Worm (Caenorhabditis elegans) whole organism, L2 larva: ENCODE measurements around the gene coh-3.

Source experiments
- F13H6.1 ChIP-seq: sonication (generic microtip); optimal IDR thresholded peaks from 2 replicates; lab custom pipeline; 2016; ENCODE audit warnings: missing genetic modification characterization, missing compliant biosample characterization
- R02D3.7 ChIP-seq: fragments of 150-350 bp; optimal IDR thresholded peaks from 2 replicates; lab custom pipeline; 2014; ENCODE audit warnings: missing biosample characterization, missing genetic modification characterization
- Y55F3AM.14 ChIP-seq: fragments of 200-800 bp; sonication (Bioruptor generic); optimal IDR thresholded peaks from 2 replicates; lab custom pipeline; 2018; ENCODE audit warnings: mild to moderate bottlenecking, missing genetic modification characterization, missing compliant biosample characterization
- ZK546.5 ChIP-seq: sonication (generic microtip); optimal IDR thresholded peaks from 2 replicates; lab custom pipeline; 2017; ENCODE audit warnings: missing biosample characterization, missing genetic modification characterization
- aly-2 ChIP-seq: fragments of 150-350 bp; optimal IDR thresholded peaks from 2 replicates; lab custom pipeline; 2014; ENCODE audit warnings: missing biosample characterization, missing genetic modification characterization
- ama-1 ChIP-seq: fragments of 150-350 bp; optimal IDR thresholded peaks from 2 replicates; lab custom pipeline; 2018; ENCODE audit warnings: inconsistent platforms
- blmp-1 ChIP-seq: sonication (generic microtip); optimal IDR thresholded peaks from 2 replicates; lab custom pipeline; 2017; ENCODE audit warnings: missing genetic modification characterization, mild to moderate bottlenecking, missing compliant biosample characterization, antibody characterized with exemption, moderate library complexity; ENCODE audit not compliant: insufficient read depth
- ceh-16 ChIP-seq: fragments of 150-350 bp; optimal IDR thresholded peaks from 2 replicates; lab custom pipeline; 2014; ENCODE audit warnings: missing biosample characterization, missing genetic modification characterization
- ceh-82 ChIP-seq: fragments of 150-350 bp; optimal IDR thresholded peaks from 2 replicates; lab custom pipeline; 2014; ENCODE audit warnings: missing biosample characterization, missing genetic modification characterization
- crh-2 ChIP-seq: sonication (generic microtip); optimal IDR thresholded peaks from 2 replicates; lab custom pipeline; 2017; ENCODE audit warnings: missing biosample characterization, missing genetic modification characterization
- dmd-4 ChIP-seq: sonication (generic microtip); optimal IDR thresholded peaks from 2 replicates; lab custom pipeline; 2017; ENCODE audit warnings: missing biosample characterization, missing genetic modification characterization
- egl-27 ChIP-seq: sonication (generic microtip); optimal IDR thresholded peaks from 3 replicates; lab custom pipeline; 2017; ENCODE audit warnings: missing biosample characterization, missing genetic modification reagents, missing genetic modification characterization
- elt-1 ChIP-seq: fragments of 150-350 bp; optimal IDR thresholded peaks from 2 replicates; lab custom pipeline; 2014; ENCODE audit warnings: missing biosample characterization, missing genetic modification characterization
- elt-3 ChIP-seq: sonication (generic microtip); optimal IDR thresholded peaks from 2 replicates; lab custom pipeline; 2017; ENCODE audit warnings: missing biosample characterization, missing genetic modification characterization
- gmeb-1 ChIP-seq: fragments of 150-350 bp; optimal IDR thresholded peaks from 2 replicates; lab custom pipeline; 2014; ENCODE audit warnings: missing biosample characterization, missing genetic modification characterization
- lin-11 ChIP-seq: fragments of 150-350 bp; sonication (generic microtip); optimal IDR thresholded peaks from 2 replicates; lab custom pipeline; 2014; ENCODE audit warnings: missing biosample characterization, missing genetic modification characterization, inconsistent platforms, mixed read lengths
- lin-13 ChIP-seq: fragments of 150-350 bp; optimal IDR thresholded peaks from 2 replicates; lab custom pipeline; 2014; ENCODE audit warnings: missing biosample characterization, missing genetic modification reagents, missing genetic modification characterization
- lin-39 ChIP-seq: fragments of 150-350 bp; optimal IDR thresholded peaks from 2 replicates; lab custom pipeline; 2014; ENCODE audit warnings: missing biosample characterization, missing genetic modification reagents, missing genetic modification characterization
- lsy-2 ChIP-seq, 2 experiments: fragments of 150-350 bp in 1 of 2; sonication (generic microtip) in 1 of 2; optimal IDR thresholded peaks; 2 replicates each; lab custom pipeline; 2014 to 2017; ENCODE audit warnings: missing biosample characterization in 2 of 2, missing genetic modification characterization in 2 of 2
- mab-5 ChIP-seq: fragments of 150-350 bp; optimal IDR thresholded peaks from 2 replicates; lab custom pipeline; 2014; ENCODE audit warnings: missing biosample characterization, missing genetic modification characterization
- mbf-1 ChIP-seq: sonication (generic microtip); optimal IDR thresholded peaks from 2 replicates; lab custom pipeline; 2017; ENCODE audit warnings: missing biosample characterization, missing genetic modification characterization
- mdl-1 ChIP-seq, 2 experiments: fragments of 150-350 bp in 1 of 2; sonication (generic microtip) in 1 of 2; optimal IDR thresholded peaks; 2 replicates each; lab custom pipeline; 2017; ENCODE audit warnings: missing biosample characterization in 2 of 2, missing genetic modification characterization in 2 of 2
- nhr-11 ChIP-seq: fragments of 150-350 bp; optimal IDR thresholded peaks from 2 replicates; lab custom pipeline; 2014; ENCODE audit warnings: missing biosample characterization, missing genetic modification characterization
- nhr-12 ChIP-seq: fragments of 150-350 bp; optimal IDR thresholded peaks from 2 replicates; lab custom pipeline; 2014; ENCODE audit warnings: missing biosample characterization, missing genetic modification characterization
- nhr-129 ChIP-seq: fragments of 150-350 bp; optimal IDR thresholded peaks from 2 replicates; lab custom pipeline; 2014; ENCODE audit warnings: missing biosample characterization, missing genetic modification characterization
- nhr-21 ChIP-seq: fragments of 150-350 bp; optimal IDR thresholded peaks from 2 replicates; lab custom pipeline; 2014; ENCODE audit warnings: missing biosample characterization, missing genetic modification characterization
- nhr-237 ChIP-seq: fragments of 150-350 bp; optimal IDR thresholded peaks from 2 replicates; lab custom pipeline; 2014; ENCODE audit warnings: missing biosample characterization, missing genetic modification characterization
- peb-1 ChIP-seq: fragments of 150-350 bp; optimal IDR thresholded peaks from 2 replicates; lab custom pipeline; 2014; ENCODE audit warnings: missing biosample characterization, missing genetic modification characterization
- skn-1 ChIP-seq: sonication (generic microtip); optimal IDR thresholded peaks from 2 replicates; lab custom pipeline; 2017; ENCODE audit warnings: missing biosample characterization, missing genetic modification characterization
- snpc-4 ChIP-seq: fragments of 150-350 bp; optimal IDR thresholded peaks from 2 replicates; lab custom pipeline; 2014; ENCODE audit warnings: missing biosample characterization, missing genetic modification characterization
- unc-55 ChIP-seq: fragments of 150-350 bp; sonication (generic microtip); optimal IDR thresholded peaks from 3 replicates; lab custom pipeline; 2014; ENCODE audit warnings: missing biosample characterization, missing genetic modification reagents, missing genetic modification characterization
- unc-62 ChIP-seq: fragments of 150-350 bp; optimal IDR thresholded peaks from 2 replicates; lab custom pipeline; 2014; ENCODE audit warnings: missing biosample characterization, missing genetic modification reagents, missing genetic modification characterization
- zag-1 ChIP-seq: fragments of 150-350 bp; optimal IDR thresholded peaks from 2 replicates; lab custom pipeline; 2014; ENCODE audit warnings: missing biosample characterization, missing genetic modification characterization
- ztf-11 ChIP-seq: sonication (generic microtip); optimal IDR thresholded peaks from 2 replicates; lab custom pipeline; 2017; ENCODE audit warnings: missing biosample characterization, missing genetic modification characterization
- ztf-4 ChIP-seq: fragments of 150-350 bp; optimal IDR thresholded peaks from 2 replicates; lab custom pipeline; 2014; ENCODE audit warnings: missing biosample characterization, missing genetic modification characterization

The coh-3 gene

DNA sequence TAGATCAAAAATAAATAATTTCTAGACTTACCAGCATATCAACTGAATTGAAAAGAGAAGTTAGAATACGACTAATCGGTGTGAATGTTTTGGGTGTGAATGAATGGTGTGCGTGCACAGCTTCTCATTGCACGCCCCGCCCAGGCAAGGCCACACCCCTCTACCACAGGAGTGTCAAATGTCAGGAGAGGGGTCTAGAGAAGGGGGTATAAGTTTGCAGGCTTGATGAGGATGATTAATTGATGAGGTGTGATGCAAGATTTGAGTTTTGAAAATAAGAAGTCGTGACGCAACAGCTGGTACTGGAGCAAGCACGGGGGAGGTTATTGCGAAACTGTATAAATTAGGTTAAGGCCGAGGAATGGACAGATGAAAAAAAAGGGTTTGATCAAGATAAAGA, 25.0 kb upstream of the coh-3 start, which contains the start of gene egl-1:
Gene egl-1, minus strand, starts transcription at position 101 of the 400 bp plus-strand sequence.
- TF ChIP-seq crh-2 (tag; lab: Kevin White, UChicago): no peak
- TF ChIP-seq ama-1 (lab: Kevin White, UChicago): no peak
- TF ChIP-seq blmp-1: no peak
- TF ChIP-seq ztf-4 (tag; lab: Kevin White, UChicago): no peak
- TF ChIP-seq mbf-1 (tag; lab: Kevin White, UChicago): no peak
- TF ChIP-seq nhr-237: no peak
- TF ChIP-seq nhr-12 (tag; lab: Kevin White, UChicago): no peak
- no peak for TF ChIP-seq aly-2 (tag; lab: Kevin White, UChicago)
- no peak for TF ChIP-seq nhr-21
- no peak for TF ChIP-seq R02D3.7 (tag; lab: Kevin White, UChicago)
- TF ChIP-seq nhr-11 (tag; lab: Kevin White, UChicago): no peak

DNA sequence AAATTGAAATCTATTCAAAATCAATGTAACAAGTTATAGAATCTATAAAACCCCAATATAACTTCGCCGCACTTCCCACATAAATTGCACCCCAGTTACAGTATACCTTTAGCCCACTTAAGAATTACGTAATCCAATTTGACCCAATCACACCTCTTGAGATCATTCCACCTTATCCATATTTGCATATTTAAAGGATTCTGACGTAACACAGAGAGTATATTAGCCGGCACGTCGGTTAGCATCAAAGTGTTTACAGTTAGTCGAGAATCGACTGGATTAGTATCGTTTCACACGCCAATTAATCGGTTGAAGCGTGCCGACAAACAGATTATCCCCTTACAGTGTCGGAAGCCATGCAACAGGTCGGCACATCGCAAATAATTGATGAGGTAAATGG, 23.6 kb upstream of the coh-3 start:
- TF ChIP-seq ceh-16 (tag; lab: Kevin White, UChicago): no peak
- TF ChIP-seq unc-62 (GFP tag; lab: Kevin White, UChicago): no peak
- TF ChIP-seq nhr-237: no peak
- TF ChIP-seq blmp-1: no peak
- no peak for TF ChIP-seq dmd-4
- TF ChIP-seq nhr-11 (tag; lab: Kevin White, UChicago): no peak
- no peak for TF ChIP-seq nhr-129 (tag; lab: Kevin White, UChicago)
- no peak for TF ChIP-seq ZK546.5

DNA sequence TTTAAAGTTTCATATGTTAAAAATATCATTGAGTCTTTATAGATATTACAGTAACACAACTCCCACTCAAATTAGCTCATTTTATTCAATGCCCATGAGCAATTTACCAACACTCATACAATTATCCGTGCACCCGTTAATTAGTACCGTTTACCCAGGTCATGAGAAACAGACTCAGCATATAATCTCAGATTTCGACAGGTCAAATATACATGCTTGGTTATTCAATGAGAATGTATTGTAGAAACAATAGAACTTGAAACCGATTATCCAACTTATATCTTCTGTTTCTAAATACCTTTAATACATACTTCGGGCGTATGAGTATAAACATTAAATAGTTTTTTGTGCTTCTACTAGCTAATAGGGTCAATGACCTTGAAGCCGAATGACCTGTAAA, 21.0 kb upstream of the coh-3 start:
- TF ChIP-seq ztf-4 (tag; lab: Kevin White, UChicago) (no peak), nhr-12 (tag; lab: Kevin White, UChicago) (no peak), elt-1 (tag; lab: Kevin White, UChicago) (no peak)
- TF ChIP-seq, all 48 proteins: peak for 0

DNA sequence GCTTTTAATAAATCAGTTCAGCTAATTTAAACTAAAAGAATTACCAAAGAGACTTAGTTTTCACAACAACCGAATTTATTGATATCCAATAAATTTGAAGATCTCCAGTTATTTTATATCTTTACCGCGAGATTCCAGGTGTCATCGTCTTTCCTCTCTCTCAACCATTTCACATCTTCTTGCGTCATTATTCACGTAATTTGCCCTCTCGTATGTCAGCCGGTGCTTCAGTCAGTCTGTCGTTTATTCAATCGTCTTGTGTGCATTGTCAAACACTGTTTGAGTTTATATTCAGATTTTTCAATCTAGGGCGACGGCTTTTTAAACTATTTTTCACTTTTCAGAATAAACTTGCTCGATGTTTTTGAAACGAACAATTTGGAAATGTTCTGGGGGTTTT, 19.9 kb upstream of the coh-3 start:
- TF ChIP-seq lin-13 (GFP tag; lab: Kevin White, UChicago) (no peak), lin-39 (tag; lab: Kevin White, UChicago) (no peak), ztf-4 (tag; lab: Kevin White, UChicago) (no peak), lin-11 (no peak), egl-27 (no peak), peb-1 (tag; lab: Kevin White, UChicago) (no peak), nhr-129 (tag; lab: Kevin White, UChicago) (no peak), ceh-82 (tag; lab: Kevin White, UChicago) (no peak), elt-3 (no peak), skn-1 (tag; lab: Kevin White, UChicago) (no peak), ama-1 (lab: Kevin White, UChicago) (no peak), unc-62 (GFP tag; lab: Kevin White, UChicago) (no peak), F13H6.1 (tag; lab: Kevin White, UChicago) (no peak)

DNA sequence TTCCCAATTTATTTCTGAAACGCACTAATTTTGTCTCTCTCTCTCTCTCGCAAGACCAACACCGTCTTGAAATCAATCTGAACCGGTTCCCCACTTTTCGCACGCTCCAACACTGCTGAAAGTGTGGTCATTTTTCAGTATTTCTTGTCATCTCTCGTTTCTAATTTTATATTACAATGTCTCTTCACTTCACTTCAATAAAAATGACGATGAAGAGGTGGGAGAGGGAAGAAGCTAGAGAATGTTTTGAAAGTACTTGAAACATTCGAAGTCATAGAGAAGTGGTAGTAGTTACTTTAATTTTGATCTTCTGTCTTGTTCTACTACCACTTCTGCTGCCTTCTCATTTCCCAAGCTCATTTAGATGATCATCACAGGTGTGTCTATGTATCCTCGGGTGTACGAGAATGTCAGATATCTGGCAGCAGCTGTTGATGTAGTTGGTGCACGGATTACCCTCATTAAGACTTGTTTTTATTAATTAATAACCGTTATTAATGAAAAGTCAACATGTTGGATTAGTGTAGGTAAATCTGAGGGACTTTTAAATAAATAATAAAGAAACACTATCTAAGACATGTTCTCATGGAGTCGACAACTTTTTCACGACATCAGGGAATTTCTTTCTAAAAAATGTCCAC, 19.0 kb upstream of the coh-3 start:
- TF ChIP-seq skn-1 (tag; lab: Kevin White, UChicago) (no peak), nhr-12 (tag; lab: Kevin White, UChicago) (no peak), ztf-4 (tag; lab: Kevin White, UChicago) (no peak), F13H6.1 (tag; lab: Kevin White, UChicago) (no peak), mab-5 (tag; lab: Kevin White, UChicago) (no peak), nhr-11 (tag; lab: Kevin White, UChicago) (no peak), snpc-4 (tag; lab: Kevin White, UChicago) (no peak), Y55F3AM.14 (GFP tag; lab: Kevin White, UChicago) (no peak), zag-1 (tag; lab: Kevin White, UChicago) (no peak), lin-39 (tag; lab: Kevin White, UChicago) (no peak), gmeb-1 (tag; lab: Kevin White, UChicago) (no peak), mdl-1 (tag; optimal IDR thresholded peaks at IDR 0.05; lab: Kevin White, UChicago) (no peak), ztf-11 (no peak), egl-27 (no peak), lsy-2 (tag; optimal IDR thresholded peaks at IDR 0.05; lab: Kevin White, UChicago) (no peak), unc-55 (GFP tag; lab: Kevin White, UChicago) (no peak), blmp-1 (no peak), dmd-4 (no peak), ceh-82 (tag; lab: Kevin White, UChicago) (no peak)
